Worm (Caenorhabditis elegans) whole organism, mixed stage, embryonic: ENCODE measurements around the gene spin-3.

Experiments
- M03D4.4 ChIP-seq: sonication (generic microtip); optimal IDR thresholded peaks from 2 replicates; lab custom pipeline; 2017; ENCODE audit warnings: mild to moderate bottlenecking, missing genetic modification characterization, missing compliant biosample characterization
- bed-3 ChIP-seq: fragments of 200-800 bp; sonication (Bioruptor generic); optimal IDR thresholded peaks from 3 replicates; lab custom pipeline; 2018; ENCODE audit warnings: mild to moderate bottlenecking, missing genetic modification characterization, moderate library complexity, missing compliant biosample characterization
- blmp-1 ChIP-seq: fragments of 150-350 bp; optimal IDR thresholded peaks from 2 replicates; lab custom pipeline; 2014; ENCODE audit warnings: missing biosample characterization, missing genetic modification characterization
- ceh-39 ChIP-seq: fragments of 150-350 bp; optimal IDR thresholded peaks from 2 replicates; lab custom pipeline; 2014; ENCODE audit warnings: missing biosample characterization, missing genetic modification characterization
- ceh-43 ChIP-seq: fragments of 200-800 bp; sonication (Bioruptor generic); optimal IDR thresholded peaks from 2 replicates; lab custom pipeline; 2018; ENCODE audit warnings: mild to moderate bottlenecking, missing genetic modification characterization, moderate library complexity, missing compliant biosample characterization
- ceh-83 ChIP-seq: fragments of 200-800 bp; sonication (Bioruptor generic); optimal IDR thresholded peaks from 2 replicates; lab custom pipeline; 2018; ENCODE audit warnings: mild to moderate bottlenecking, missing genetic modification characterization, missing compliant biosample characterization
- ces-1 ChIP-seq: fragments of 150-350 bp; optimal IDR thresholded peaks from 2 replicates; lab custom pipeline; 2014; ENCODE audit warnings: missing biosample characterization, missing genetic modification reagents, missing genetic modification characterization
- cnd-1 ChIP-seq: fragments of 200-800 bp; sonication (Bioruptor generic); optimal IDR thresholded peaks from 2 replicates; lab custom pipeline; 2018; ENCODE audit warnings: mild to moderate bottlenecking, missing genetic modification characterization, missing compliant biosample characterization
- drap-1 ChIP-seq: fragments of 200-800 bp; sonication (Bioruptor generic); optimal IDR thresholded peaks from 3 replicates; lab custom pipeline; 2018; ENCODE audit warnings: mild to moderate bottlenecking, missing genetic modification characterization, missing compliant biosample characterization
- elt-3 ChIP-seq: fragments of 150-350 bp; optimal IDR thresholded peaks from 2 replicates; lab custom pipeline; 2014; ENCODE audit warnings: missing biosample characterization, missing genetic modification characterization
- flh-1 ChIP-seq: fragments of 200-800 bp; sonication (Bioruptor generic); optimal IDR thresholded peaks from 2 replicates; lab custom pipeline; 2018; ENCODE audit warnings: mild to moderate bottlenecking, missing genetic modification characterization, moderate library complexity, missing compliant biosample characterization
- ham-2 ChIP-seq: fragments of 200-800 bp; sonication (Bioruptor generic); optimal IDR thresholded peaks from 2 replicates; lab custom pipeline; 2018; ENCODE audit warnings: mild to moderate bottlenecking, missing genetic modification characterization, missing compliant biosample characterization
- hlh-1 ChIP-seq: fragments of 150-350 bp; optimal IDR thresholded peaks from 2 replicates; lab custom pipeline; 2014; ENCODE audit warnings: missing biosample characterization, missing genetic modification reagents, missing genetic modification characterization
- lin-13 ChIP-seq: fragments of 150-350 bp; optimal IDR thresholded peaks from 2 replicates; lab custom pipeline; 2014; ENCODE audit warnings: missing biosample characterization, missing genetic modification characterization
- lin-32 ChIP-seq: fragments of 200-800 bp; sonication (Bioruptor generic); optimal IDR thresholded peaks from 2 replicates; lab custom pipeline; 2018; ENCODE audit warnings: mild to moderate bottlenecking, missing genetic modification characterization, missing compliant biosample characterization
- lsy-2 ChIP-seq: fragments of 150-350 bp; optimal IDR thresholded peaks from 2 replicates; lab custom pipeline; 2014; ENCODE audit warnings: missing biosample characterization, missing genetic modification characterization
- mep-1 ChIP-seq: fragments of 150-350 bp; optimal IDR thresholded peaks from 2 replicates; lab custom pipeline; 2017; ENCODE audit warnings: missing biosample characterization, missing genetic modification reagents, missing genetic modification characterization, inconsistent platforms
- mls-2 ChIP-seq: sonication (generic microtip); optimal IDR thresholded peaks from 2 replicates; lab custom pipeline; 2016; ENCODE audit warnings: mild to moderate bottlenecking, missing genetic modification characterization, moderate library complexity, missing compliant biosample characterization
- nhr-12 ChIP-seq: fragments of 150-350 bp; optimal IDR thresholded peaks from 2 replicates; lab custom pipeline; 2014; ENCODE audit warnings: missing biosample characterization, missing genetic modification characterization
- nhr-2 ChIP-seq: fragments of 150-350 bp; optimal IDR thresholded peaks from 2 replicates; lab custom pipeline; 2014; ENCODE audit warnings: missing biosample characterization, missing genetic modification characterization
- nhr-28 ChIP-seq: fragments of 150-350 bp; optimal IDR thresholded peaks from 2 replicates; lab custom pipeline; 2014; ENCODE audit warnings: missing biosample characterization, missing genetic modification characterization
- nhr-76 ChIP-seq: sonication (generic microtip); optimal IDR thresholded peaks from 2 replicates; lab custom pipeline; 2017; ENCODE audit warnings: missing biosample characterization, missing genetic modification characterization
- sem-2 ChIP-seq: fragments of 200-800 bp; sonication (Bioruptor generic); optimal IDR thresholded peaks from 2 replicates; lab custom pipeline; 2018; ENCODE audit warnings: mild to moderate bottlenecking, missing genetic modification characterization, missing compliant biosample characterization
- snpc-4 ChIP-seq: fragments of 150-350 bp; optimal IDR thresholded peaks from 2 replicates; lab custom pipeline; 2014; ENCODE audit warnings: missing biosample characterization, missing genetic modification characterization
- tbx-8 ChIP-seq: fragments of 200-800 bp; sonication (Bioruptor generic); optimal IDR thresholded peaks from 2 replicates; lab custom pipeline; 2018; ENCODE audit warnings: mild to moderate bottlenecking, missing genetic modification characterization, moderate library complexity, missing compliant biosample characterization
- unc-120 ChIP-seq: sonication (generic microtip); optimal IDR thresholded peaks from 2 replicates; lab custom pipeline; 2017; ENCODE audit warnings: missing genetic modification characterization, missing compliant biosample characterization; ENCODE audit not compliant: poor library complexity, severe bottlenecking
- unc-39 ChIP-seq: fragments of 150-350 bp; optimal IDR thresholded peaks from 2 replicates; lab custom pipeline; 2014; ENCODE audit warnings: missing biosample characterization, missing genetic modification characterization
- unc-62 ChIP-seq: fragments of 150-350 bp; optimal IDR thresholded peaks from 2 replicates; lab custom pipeline; 2014; ENCODE audit warnings: missing biosample characterization, missing genetic modification reagents, missing genetic modification characterization
- zip-8 ChIP-seq: fragments of 150-350 bp; optimal IDR thresholded peaks from 2 replicates; lab custom pipeline; 2014; ENCODE audit warnings: missing biosample characterization, missing genetic modification characterization

spin-3 gene

ce11 chrX:13091199-13091598 is 38.9 kb upstream of the spin-3 start:
- no peak for TF ChIP-seq flh-1 (GFP tag; lab: Kevin White, UChicago)
- no peak for TF ChIP-seq elt-3 (tag; lab: Kevin White, UChicago)
- no peak for TF ChIP-seq nhr-12 (tag; lab: Kevin White, UChicago)
- no peak for TF ChIP-seq nhr-76 (tag; lab: Kevin White, UChicago)
- TF ChIP-seq lsy-2, result no peak
- TF ChIP-seq unc-39, result no peak
- TF ChIP-seq mep-1 (tag; lab: Kevin White, UChicago), result no peak
- no peak for TF ChIP-seq zip-8 (tag; lab: Kevin White, UChicago)
- TF ChIP-seq cnd-1 (tag; lab: Kevin White, UChicago), result no peak

- TF ChIP-seq nhr-28 (tag; lab: Kevin White, UChicago) (no peak), tbx-8 (GFP tag; lab: Kevin White, UChicago) (no peak), bed-3 (no peak), unc-120 (no peak), mls-2 (tag; lab: Kevin White, UChicago) (no peak)
- TF ChIP-seq, all 35 proteins: peak for 0
These were observed 29.6 kb upstream of the spin-3 start, which contains the start of gene R03G8.6 for ce11 chrX:13100410-13100809. Gene R03G8.6, minus strand, starts transcription at chrX:13100510.

DNA sequence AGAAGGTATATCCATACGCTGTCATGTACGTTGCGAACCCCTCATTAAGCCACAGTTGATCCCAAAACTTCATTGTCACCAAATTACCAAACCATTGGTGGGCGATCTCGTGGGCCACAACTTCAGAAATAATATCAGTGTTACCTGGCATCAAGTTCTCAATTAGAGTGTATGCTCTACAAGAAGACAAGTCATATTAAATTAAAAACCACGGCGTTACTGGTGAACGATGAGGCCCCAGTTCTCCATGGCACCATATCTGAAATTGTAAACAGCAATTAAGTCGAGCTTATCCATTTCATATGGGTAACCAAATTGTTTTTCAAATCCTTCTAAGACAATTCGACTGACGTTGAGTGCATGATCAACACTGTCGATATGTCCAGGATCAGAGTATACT is 27.2 kb upstream of the spin-3 start:
- no peak for TF ChIP-seq mls-2 (tag; lab: Kevin White, UChicago)
- TF ChIP-seq sem-2, result no peak
- no peak for TF ChIP-seq ceh-43
- TF ChIP-seq ham-2 (GFP tag; lab: Kevin White, UChicago), result no peak
- no peak for TF ChIP-seq snpc-4
- TF ChIP-seq ces-1 (GFP tag; lab: Kevin White, UChicago), result no peak
- no peak for TF ChIP-seq lin-32 (GFP tag; lab: Kevin White, UChicago)
- TF ChIP-seq unc-120, result no peak
- no peak for TF ChIP-seq lin-13 (tag; lab: Kevin White, UChicago)
- TF ChIP-seq M03D4.4 (tag; lab: Kevin White, UChicago), result no peak

ce11 chrX:13104966-13105365 is 25.1 kb upstream of the spin-3 start, which contains the start of gene F17H10.1:
Gene F17H10.1, plus strand, starts transcription at chrX:13105241.
- TF ChIP-seq lin-13 (tag; lab: Kevin White, UChicago) (peak; percentile 23), unc-62 (GFP tag; lab: Kevin White, UChicago) (no peak), nhr-2 (tag; lab: Kevin White, UChicago) (peak; percentile 14), hlh-1 (no peak), tbx-8 (GFP tag; lab: Kevin White, UChicago) (no peak), M03D4.4 (tag; lab: Kevin White, UChicago) (no peak), ceh-39 (no peak), nhr-12 (tag; lab: Kevin White, UChicago) (no peak), drap-1 (GFP tag; lab: Kevin White, UChicago) (no peak), ceh-83 (GFP tag; lab: Kevin White, UChicago) (peak; percentile 53), ham-2 (GFP tag; lab: Kevin White, UChicago) (no peak), blmp-1 (no peak), elt-3 (tag; lab: Kevin White, UChicago) (peak; percentile 48), cnd-1 (tag; lab: Kevin White, UChicago) (no peak), snpc-4 (no peak), nhr-28 (tag; lab: Kevin White, UChicago) (no peak), lin-32 (GFP tag; lab: Kevin White, UChicago) (no peak)

DNA sequence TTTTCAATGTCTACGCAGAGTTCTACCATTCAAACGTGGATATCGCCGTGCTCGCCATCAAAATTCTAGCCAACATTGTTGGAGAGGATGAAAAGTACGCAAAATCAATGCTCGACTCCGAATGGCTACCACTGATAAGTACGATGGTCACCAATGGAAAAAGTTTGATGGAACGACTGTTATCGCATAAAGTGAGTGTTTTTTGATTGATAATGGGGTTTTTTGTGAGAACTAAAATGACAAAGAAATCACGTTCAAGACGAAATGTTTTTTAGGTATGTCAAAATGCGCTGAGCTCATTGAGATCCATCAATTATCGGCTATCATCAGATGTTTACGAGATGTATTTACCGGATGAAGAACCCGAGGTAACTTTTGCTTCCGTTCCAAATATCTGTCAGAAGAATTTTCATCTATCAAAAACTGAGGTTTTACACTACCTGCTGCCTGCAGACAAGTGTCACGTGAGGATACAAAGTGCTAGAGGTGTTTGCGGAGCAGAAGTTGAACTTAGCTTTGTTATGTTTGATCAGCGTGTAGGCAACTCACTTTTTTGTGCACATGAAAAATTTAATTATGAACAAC is 23.8 kb upstream of the spin-3 start:
- TF ChIP-seq snpc-4 (no peak), ceh-39 (no peak), nhr-12 (tag; lab: Kevin White, UChicago) (no peak), ceh-43 (no peak)

DNA sequence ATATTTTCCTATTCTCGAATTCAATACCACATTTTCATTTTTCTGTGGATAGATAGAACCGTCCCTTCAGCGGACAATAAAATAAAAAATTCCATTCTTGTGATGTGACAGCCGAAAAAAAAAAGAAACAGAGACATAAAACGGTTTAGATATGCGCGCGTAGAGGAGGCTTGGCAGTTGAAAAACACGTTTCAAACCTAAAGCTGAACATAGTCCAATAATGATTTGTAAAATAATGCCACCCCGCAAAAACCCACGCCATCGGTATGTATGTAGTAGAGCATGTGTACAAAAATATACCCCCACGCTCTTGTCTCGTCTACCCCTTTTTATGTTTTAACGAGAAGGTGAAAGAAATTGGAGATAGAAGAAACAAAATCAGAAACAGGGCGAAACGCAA is 21.4 kb upstream of the spin-3 start:
- TF ChIP-seq blmp-1 (no peak), lsy-2 (no peak), mls-2 (tag; lab: Kevin White, UChicago) (no peak), ces-1 (GFP tag; lab: Kevin White, UChicago) (no peak)
